Fruit fly (Drosophila melanogaster) whole organism, embryonic: Measurements from ENCODE around the gene CG7276.

Experiments
- Ada2b ChIP-seq: fragments of 200-800 bp; sonication (Bioruptor generic); IDR thresholded peaks from 2 replicates; pipeline ENCODE4 v1.3.6; 2022; ENCODE audit warnings: missing biosample characterization, missing genetic modification characterization
- Atf6 ChIP-seq: fragments of 200-800 bp; sonication (Bioruptor generic); IDR thresholded peaks from 2 replicates; pipeline ENCODE4 v1.3.6; 2022; ENCODE audit warnings: missing biosample characterization, missing genetic modification characterization
- CG10209 ChIP-seq: fragments of 200-800 bp; sonication (Bioruptor generic); optimal IDR thresholded peaks from 3 replicates; lab custom pipeline; 2017; ENCODE audit warnings: missing biosample characterization, mild to moderate bottlenecking, missing genetic modification characterization, missing genetic modification reagents
- CG12071 ChIP-seq: fragments of 200-800 bp; sonication (Bioruptor generic); optimal IDR thresholded peaks from 3 replicates; lab custom pipeline; 2018; ENCODE audit warnings: missing biosample characterization, mild to moderate bottlenecking, missing genetic modification characterization
- CG1233 ChIP-seq: fragments of 200-800 bp; sonication (Bioruptor generic); optimal IDR thresholded peaks from 4 replicates; lab custom pipeline; 2018; ENCODE audit warnings: missing biosample characterization, mild to moderate bottlenecking, missing genetic modification characterization
- CG13775 ChIP-seq: fragments of 200-800 bp; sonication (Bioruptor generic); optimal IDR thresholded peaks from 3 replicates; lab custom pipeline; 2017; ENCODE audit warnings: missing biosample characterization, mild to moderate bottlenecking, missing genetic modification characterization
- CG14050 ChIP-seq: fragments of 200-800 bp; sonication (Bioruptor generic); IDR thresholded peaks from 3 replicates; pipeline ENCODE4 v1.3.6; 2022; ENCODE audit warnings: missing biosample characterization, missing genetic modification characterization
- CG14860 ChIP-seq: fragments of 200-800 bp; sonication (Bioruptor generic); IDR thresholded peaks from 3 replicates; pipeline ENCODE4 v1.3.6; 2022; ENCODE audit warnings: missing biosample characterization, missing genetic modification characterization; ENCODE audit not compliant: partially characterized antibody
- CG16813 ChIP-seq: fragments of 200-800 bp; sonication (Bioruptor generic); IDR thresholded peaks from 3 replicates; pipeline ENCODE4 v1.3.6; 2022; ENCODE audit warnings: missing biosample characterization, missing genetic modification characterization; ENCODE audit not compliant: partially characterized antibody
- CG2199 ChIP-seq: fragments of 200-800 bp; sonication (Bioruptor generic); IDR thresholded peaks from 3 replicates; pipeline ENCODE4 v1.3.6; 2022; ENCODE audit warnings: missing biosample characterization, missing genetic modification characterization
- CG2712 ChIP-seq: fragments of 200-800 bp; optimal IDR thresholded peaks from 3 replicates; lab custom pipeline; 2019; ENCODE audit warnings: missing biosample characterization, mild to moderate bottlenecking, missing genetic modification characterization, moderate library complexity
- CG30403 ChIP-seq: fragments of 200-800 bp; sonication (Bioruptor generic); optimal IDR thresholded peaks from 3 replicates; lab custom pipeline; 2016; ENCODE audit warnings: missing biosample characterization, missing genetic modification characterization
- CG31365 ChIP-seq: fragments of 200-800 bp; sonication (Bioruptor generic); optimal IDR thresholded peaks from 2 replicates; lab custom pipeline; 2018; ENCODE audit warnings: missing biosample characterization, mild to moderate bottlenecking, missing genetic modification characterization
- CG9797 ChIP-seq: fragments of 200-800 bp; sonication (Bioruptor generic); optimal IDR thresholded peaks from 3 replicates; lab custom pipeline; 2018; ENCODE audit warnings: missing biosample characterization, mild to moderate bottlenecking, missing genetic modification characterization
- CG9876 ChIP-seq: fragments of 200-800 bp; sonication (Bioruptor generic); optimal IDR thresholded peaks from 2 replicates; lab custom pipeline; 2016; ENCODE audit warnings: missing biosample characterization, missing genetic modification characterization
- E2f2 ChIP-seq: fragments of 200-800 bp; sonication (Bioruptor generic); IDR thresholded peaks from 2 replicates; pipeline ENCODE4 v1.3.6; 2022; ENCODE audit warnings: missing biosample characterization, missing genetic modification characterization
- Hey ChIP-seq: fragments of 200-800 bp; sonication (Bioruptor generic); optimal IDR thresholded peaks from 3 replicates; lab custom pipeline; 2018; ENCODE audit warnings: missing biosample characterization, mild to moderate bottlenecking, missing genetic modification characterization
- HmgZ ChIP-seq: fragments of 200-800 bp; sonication (Bioruptor generic); optimal IDR thresholded peaks from 2 replicates; lab custom pipeline; 2018; ENCODE audit warnings: missing biosample characterization, mild to moderate bottlenecking, missing genetic modification characterization
- Jarid2 ChIP-seq: fragments of 200-800 bp; sonication (Bioruptor generic); optimal IDR thresholded peaks from 3 replicates; lab custom pipeline; 2017; ENCODE audit warnings: mild to moderate bottlenecking, missing biosample characterization, missing genetic modification reagents, missing genetic modification characterization
- Opbp ChIP-seq: fragments of 200-800 bp; sonication (Bioruptor generic); IDR thresholded peaks from 3 replicates; pipeline ENCODE4 v1.3.6; 2022; ENCODE audit warnings: missing biosample characterization, missing genetic modification characterization; ENCODE audit not compliant: partially characterized antibody
- Pdp1 ChIP-seq, 2 experiments: fragments of 200-800 bp; sonication (Bioruptor generic); optimal IDR thresholded peaks; 3 replicates each; lab custom pipeline; 2016; ENCODE audit warnings: missing biosample characterization in 2 of 2, missing genetic modification characterization in 2 of 2, mild to moderate bottlenecking in 1 of 2, moderate library complexity in 1 of 2
- Ravus ChIP-seq: fragments of 200-800 bp; sonication (Bioruptor generic); IDR thresholded peaks from 2 replicates; pipeline ENCODE4 v1.3.6; 2022; ENCODE audit warnings: missing biosample characterization, missing genetic modification characterization
- Sox100B ChIP-seq: fragments of 200-800 bp; sonication (Bioruptor generic); optimal IDR thresholded peaks from 3 replicates; lab custom pipeline; 2018; ENCODE audit warnings: missing biosample characterization, mild to moderate bottlenecking, missing genetic modification characterization
- Spps ChIP-seq: fragments of 200-800 bp; sonication (Bioruptor generic); optimal IDR thresholded peaks from 2 replicates; lab custom pipeline; 2018; ENCODE audit warnings: missing biosample characterization, mild to moderate bottlenecking, missing genetic modification characterization
- ap ChIP-seq: fragments of 200-800 bp; sonication (Bioruptor generic); IDR thresholded peaks from 2 replicates; pipeline ENCODE4 v1.3.6; 2022; ENCODE audit warnings: missing biosample characterization, missing genetic modification characterization
- chinmo ChIP-seq: fragments of 200-800 bp; sonication (Bioruptor generic); IDR thresholded peaks from 4 replicates; pipeline ENCODE4 v1.3.6; 2022; ENCODE audit warnings: missing biosample characterization, missing genetic modification characterization; ENCODE audit not compliant: partially characterized antibody
- chm ChIP-seq: fragments of 200-800 bp; sonication (Bioruptor generic); IDR thresholded peaks from 2 replicates; pipeline ENCODE4 v1.3.6; 2022; ENCODE audit warnings: missing biosample characterization, missing genetic modification characterization
- croc ChIP-seq: fragments of 200-800 bp; sonication (Bioruptor generic); conservative IDR thresholded peaks from 3 replicates; pipeline ENCODE4 v1.3.6; 2022; ENCODE audit warnings: missing biosample characterization, missing genetic modification characterization
- dmrt11E ChIP-seq: fragments of 200-800 bp; sonication (Bioruptor generic); optimal IDR thresholded peaks from 3 replicates; lab custom pipeline; 2018; ENCODE audit warnings: missing biosample characterization, mild to moderate bottlenecking, missing genetic modification characterization, moderate library complexity
- dysf ChIP-seq: fragments of 200-800 bp; sonication (Bioruptor generic); IDR thresholded peaks from 3 replicates; pipeline ENCODE4 v1.3.6; 2022; ENCODE audit warnings: missing biosample characterization, missing genetic modification characterization
- grn ChIP-seq: fragments of 200-800 bp; sonication (Bioruptor generic); optimal IDR thresholded peaks from 3 replicates; lab custom pipeline; 2017; ENCODE audit warnings: missing biosample characterization, missing genetic modification characterization
- hbn ChIP-seq: fragments of 200-800 bp; sonication (Bioruptor generic); IDR thresholded peaks from 2 replicates; pipeline ENCODE4 v1.3.6; 2022; ENCODE audit warnings: missing biosample characterization, missing genetic modification characterization; ENCODE audit not compliant: partially characterized antibody
- hth ChIP-seq: fragments of >200 bp; optimal IDR thresholded peaks from 2 replicates; lab custom pipeline; 2017; ENCODE audit warnings: inconsistent platforms
- lmd ChIP-seq: fragments of 200-800 bp; sonication (Bioruptor generic); IDR thresholded peaks from 2 replicates; pipeline ENCODE4 v1.3.6; 2022; ENCODE audit warnings: missing biosample characterization, missing genetic modification characterization
- mam ChIP-seq: fragments of 200-800 bp; sonication (Bioruptor generic); optimal IDR thresholded peaks from 3 replicates; lab custom pipeline; 2016; ENCODE audit warnings: missing biosample characterization, missing genetic modification characterization
- mirr ChIP-seq: fragments of 200-800 bp; sonication (Bioruptor generic); optimal IDR thresholded peaks from 3 replicates; lab custom pipeline; 2018; ENCODE audit warnings: missing biosample characterization, mild to moderate bottlenecking, missing genetic modification characterization
- pnt ChIP-seq: fragments of 200-800 bp; sonication (Bioruptor generic); optimal IDR thresholded peaks from 3 replicates; lab custom pipeline; 2016; ENCODE audit warnings: missing biosample characterization, missing genetic modification characterization
- pros ChIP-seq: fragments of 200-800 bp; sonication (Bioruptor generic); optimal IDR thresholded peaks from 3 replicates; lab custom pipeline; 2019; ENCODE audit warnings: missing biosample characterization, mild to moderate bottlenecking, missing genetic modification characterization, moderate library complexity
- row ChIP-seq: fragments of 200-800 bp; sonication (Bioruptor generic); IDR thresholded peaks from 3 replicates; pipeline ENCODE4 v1.3.6; 2022; ENCODE audit warnings: missing biosample characterization, missing genetic modification characterization
- sens-2 ChIP-seq: fragments of 200-800 bp; sonication (Bioruptor generic); IDR thresholded peaks from 2 replicates; pipeline ENCODE4 v1.3.6; 2022; ENCODE audit warnings: missing biosample characterization, missing genetic modification characterization
- sima ChIP-seq: fragments of 200-800 bp; sonication (Bioruptor generic); optimal IDR thresholded peaks from 2 replicates; lab custom pipeline; 2016; ENCODE audit warnings: missing biosample characterization, missing genetic modification characterization
- sqz ChIP-seq: fragments of 200-800 bp; sonication (Bioruptor generic); optimal IDR thresholded peaks from 3 replicates; lab custom pipeline; 2018; ENCODE audit warnings: missing biosample characterization, mild to moderate bottlenecking, missing genetic modification characterization
- vvl ChIP-seq: fragments of 200-800 bp; sonication (Bioruptor generic); IDR thresholded peaks from 2 replicates; pipeline ENCODE4 v1.3.6; 2022; ENCODE audit warnings: missing biosample characterization, missing genetic modification characterization
- yki ChIP-seq: fragments of >200 bp; optimal IDR thresholded peaks from 3 replicates; lab custom pipeline; 2018

CG7276 gene

dm6 chr3L:15500813-15501645 lies 3.0 kb downstream of the CG7276 start, which contains the start of gene CG7272 (continued):
- TF ChIP-seq hbn (GFP tag; lab: Robert Waterston, UW), result no peak
- no peak for TF ChIP-seq CG14860 (GFP tag; lab: Robert Waterston, UW)
- TF ChIP-seq CG2712, result peak; percentile 7
- TF ChIP-seq lmd (GFP tag; lab: Robert Waterston, UW), result peak; percentile 28; the same call in 1 of the 2 replicates
- TF ChIP-seq sqz (GFP tag; lab: Kevin White, UChicago), result peak; percentile 44
- TF ChIP-seq HmgZ (tag; lab: Kevin White, UChicago), result peak; percentile 65
- TF ChIP-seq Jarid2 (GFP tag; lab: Kevin White, UChicago), result peak; percentile 70
- TF ChIP-seq dysf (GFP tag; lab: Robert Waterston, UW), result 0 out of 3 replicates have a peak, but pooled peaks have one; percentile 32
- TF ChIP-seq CG10209 (GFP tag; lab: Kevin White, UChicago), result no peak
- no peak for TF ChIP-seq CG30403 (GFP tag; lab: Kevin White, UChicago)
- TF ChIP-seq chm, result no peak
- no peak for TF ChIP-seq dmrt11E (tag; lab: Kevin White, UChicago)
- no peak for TF ChIP-seq sima
- peak; percentile 97 for TF ChIP-seq E2f2 (GFP tag; lab: Robert Waterston, UW)
- no peak for TF ChIP-seq Opbp (GFP tag; lab: Robert Waterston, UW)
- no peak for TF ChIP-seq CG31365 (tag; lab: Kevin White, UChicago)
- no peak for TF ChIP-seq yki (lab: Kevin White, UChicago)
- TF ChIP-seq Sox100B (GFP tag; lab: Kevin White, UChicago), result no peak
- TF ChIP-seq vvl, result peak; percentile 42
- TF ChIP-seq CG2199 (GFP tag; lab: Robert Waterston, UW), result no peak
- TF ChIP-seq hth (lab: Kevin White, UChicago), result no peak
- peak; percentile 20; the same call in 1 of the 2 replicates for TF ChIP-seq Atf6 (GFP tag; lab: Robert Waterston, UW)
- no peak for TF ChIP-seq pnt (GFP tag; lab: Kevin White, UChicago)
- peak; percentile 22 for TF ChIP-seq CG9797 (GFP tag; lab: Kevin White, UChicago)
- peak; percentile 29 for TF ChIP-seq mam
- no peak for TF ChIP-seq ap
- TF ChIP-seq Ada2b (GFP tag; lab: Robert Waterston, UW), result no peak
- TF ChIP-seq CG1233 (GFP tag; lab: Kevin White, UChicago), result no peak
- peak; percentile 52; the same call in 2 of the 3 replicates for TF ChIP-seq row (GFP tag; lab: Robert Waterston, UW)
- no peak for TF ChIP-seq Ravus
- TF ChIP-seq grn (GFP tag; lab: Kevin White, UChicago), result peak; percentile 14
- TF ChIP-seq Hey (tag; lab: Kevin White, UChicago), result peak; percentile 2
- peak; percentile 28; the same call in 1 of the 4 replicates for TF ChIP-seq chinmo (GFP tag; lab: Robert Waterston, UW)
- no peak for TF ChIP-seq croc (GFP tag; lab: Robert Waterston, UW)
- TF ChIP-seq CG14050 (GFP tag; lab: Robert Waterston, UW), result no peak
- peak; percentile 65 for TF ChIP-seq mirr (GFP tag; lab: Kevin White, UChicago)
- peak; percentile 0 for TF ChIP-seq CG13775 (GFP tag; lab: Kevin White, UChicago)
- TF ChIP-seq pros (GFP tag; lab: Kevin White, UChicago), result peak; percentile 23
- no peak for TF ChIP-seq sens-2 (GFP tag; lab: Robert Waterston, UW)
- TF ChIP-seq CG9876 (GFP tag; lab: Kevin White, UChicago), result no peak
- peak in 1 of 2 experiments; percentile 78 for TF ChIP-seq Pdp1 (GFP tag; optimal IDR thresholded peaks at IDR 0.05; lab: Kevin White, UChicago)
- TF ChIP-seq Spps (tag; lab: Kevin White, UChicago), result no peak
- 0 out of 3 replicates have a peak, but pooled peaks have one; percentile 19 for TF ChIP-seq CG16813 (GFP tag; lab: Robert Waterston, UW)
- TF ChIP-seq CG12071 (GFP tag; lab: Kevin White, UChicago), result peak; percentile 5
